Worm (Caenorhabditis elegans) whole organism, L1 larva: ENCODE data around the gene mes-6.

Experiments
- C04F5.9 ChIP-seq: sonication (generic microtip); optimal IDR thresholded peaks from 2 replicates; lab custom pipeline; 2016; ENCODE audit warnings: missing genetic modification characterization, missing compliant biosample characterization
- F16B12.6 ChIP-seq: fragments of 150-350 bp; optimal IDR thresholded peaks from 2 replicates; lab custom pipeline; 2014; ENCODE audit warnings: missing biosample characterization, missing genetic modification characterization
- Y116A8C.19 ChIP-seq: sonication (generic microtip); optimal IDR thresholded peaks from 2 replicates; lab custom pipeline; 2016; ENCODE audit warnings: missing compliant biosample characterization, missing genetic modification characterization, borderline replicate concordance
- blmp-1 ChIP-seq: fragments of 150-350 bp; optimal IDR thresholded peaks from 2 replicates; lab custom pipeline; 2014; ENCODE audit warnings: missing biosample characterization, missing genetic modification characterization
- ceh-63 ChIP-seq: fragments of 200-800 bp; sonication (Bioruptor generic); optimal IDR thresholded peaks from 2 replicates; lab custom pipeline; 2018; ENCODE audit warnings: mild to moderate bottlenecking, missing genetic modification characterization, missing compliant biosample characterization
- ces-1 ChIP-seq: fragments of 150-350 bp; optimal IDR thresholded peaks from 2 replicates; lab custom pipeline; 2014; ENCODE audit warnings: missing biosample characterization, missing genetic modification reagents, missing genetic modification characterization
- dpl-1 ChIP-seq, 3 experiments: fragments of 150-350 bp in 2 of 3; sonication (generic microtip) in 1 of 3; optimal IDR thresholded peaks; 2 replicates each; lab custom pipeline; 2014 to 2017; ENCODE audit warnings: missing biosample characterization in 3 of 3, missing genetic modification characterization in 3 of 3, missing genetic modification reagents in 3 of 3
- dsc-1 ChIP-seq: sonication (generic microtip); optimal IDR thresholded peaks from 2 replicates; lab custom pipeline; 2016; ENCODE audit warnings: mild to moderate bottlenecking, missing genetic modification characterization, missing compliant biosample characterization
- efl-1 ChIP-seq, 4 experiments: fragments of 150-350 bp; optimal IDR thresholded peaks in 3 of 4; peaks in 1 of 4; 1 replicate in 1 of 4; 2 replicates in 3 of 4; lab custom pipeline; 2014; ENCODE audit warnings: missing biosample characterization in 2 of 4, missing genetic modification characterization in 2 of 4, missing genetic modification reagents in 2 of 4
- elt-3 ChIP-seq, 6 experiments: fragments of 150-350 bp in 1 of 6; sonication (generic microtip); optimal IDR thresholded peaks; 2 replicates each; lab custom pipeline; 2017 to 2018; ENCODE audit warnings: missing biosample characterization in 6 of 6, missing genetic modification characterization in 6 of 6, inconsistent platforms in 1 of 6
- grh-1 ChIP-seq: fragments of 200-800 bp; sonication (Bioruptor generic); IDR thresholded peaks from 2 replicates; pipeline ENCODE4 v1.3.6; 2022; ENCODE audit warnings: missing genetic modification reagents, missing genetic modification characterization, missing compliant biosample characterization
- hlh-17 ChIP-seq: fragments of 200-800 bp; sonication (Bioruptor generic); optimal IDR thresholded peaks from 2 replicates; lab custom pipeline; 2018; ENCODE audit warnings: missing genetic modification characterization, mild to moderate bottlenecking, missing compliant biosample characterization, moderate library complexity, borderline replicate concordance
- irx-1 ChIP-seq: sonication (generic microtip); optimal IDR thresholded peaks from 2 replicates; lab custom pipeline; 2016; ENCODE audit warnings: missing genetic modification characterization, missing compliant biosample characterization
- lin-14 ChIP-seq: fragments of 200-800 bp; sonication (Bioruptor generic); optimal IDR thresholded peaks from 2 replicates; lab custom pipeline; 2018; ENCODE audit warnings: mild to moderate bottlenecking, missing genetic modification characterization, moderate library complexity, missing compliant biosample characterization
- lin-39 ChIP-seq: fragments of 150-350 bp; optimal IDR thresholded peaks from 2 replicates; lab custom pipeline; 2014; ENCODE audit warnings: missing biosample characterization, missing genetic modification reagents, missing genetic modification characterization
- lsy-2 ChIP-seq, 2 experiments: fragments of 150-350 bp; optimal IDR thresholded peaks; 2 replicates each; lab custom pipeline; 2014; ENCODE audit warnings: missing biosample characterization in 2 of 2, missing genetic modification characterization in 2 of 2
- mdl-1 ChIP-seq, 2 experiments: fragments of 150-350 bp; optimal IDR thresholded peaks; 2 replicates each; lab custom pipeline; 2014 to 2017; ENCODE audit warnings: missing biosample characterization in 2 of 2, missing genetic modification characterization in 2 of 2, inconsistent platforms in 1 of 2
- nhr-12 ChIP-seq: sonication (generic microtip); optimal IDR thresholded peaks from 2 replicates; lab custom pipeline; 2017; ENCODE audit warnings: missing biosample characterization, missing genetic modification characterization
- nhr-19 ChIP-seq: fragments of 200-800 bp; sonication (Bioruptor generic); conservative IDR thresholded peaks from 2 replicates; pipeline ENCODE4 v1.3.6; 2022; ENCODE audit warnings: missing genetic modification characterization, missing compliant biosample characterization
- nhr-20 ChIP-seq: sonication (generic microtip); optimal IDR thresholded peaks from 2 replicates; lab custom pipeline; 2016; ENCODE audit warnings: mild to moderate bottlenecking, missing genetic modification characterization, missing compliant biosample characterization
- nhr-237 ChIP-seq: fragments of 150-350 bp; optimal IDR thresholded peaks from 2 replicates; lab custom pipeline; 2014; ENCODE audit warnings: missing biosample characterization, missing genetic modification characterization
- nhr-71 ChIP-seq: sonication (generic microtip); optimal IDR thresholded peaks from 2 replicates; lab custom pipeline; 2016; ENCODE audit warnings: mild to moderate bottlenecking, missing genetic modification characterization, moderate library complexity, missing compliant biosample characterization
- pag-3 ChIP-seq: sonication (generic microtip); optimal IDR thresholded peaks from 2 replicates; lab custom pipeline; 2017; ENCODE audit warnings: missing genetic modification characterization, mild to moderate bottlenecking, missing compliant biosample characterization, antibody characterized with exemption, borderline replicate concordance; ENCODE audit not compliant: insufficient read depth
- rnt-1 ChIP-seq: sonication (generic microtip); optimal IDR thresholded peaks from 2 replicates; lab custom pipeline; 2016; ENCODE audit warnings: mild to moderate bottlenecking, missing genetic modification characterization, moderate library complexity, missing compliant biosample characterization
- snu-23 ChIP-seq: sonication (generic microtip); optimal IDR thresholded peaks from 2 replicates; lab custom pipeline; 2016; ENCODE audit warnings: missing genetic modification characterization, missing compliant biosample characterization
- sox-4 ChIP-seq: sonication (generic microtip); optimal IDR thresholded peaks from 2 replicates; lab custom pipeline; 2016; ENCODE audit warnings: missing genetic modification characterization, missing compliant biosample characterization
- swsn-7 ChIP-seq: sonication (generic microtip); optimal IDR thresholded peaks from 2 replicates; lab custom pipeline; 2016; ENCODE audit warnings: missing genetic modification characterization, missing compliant biosample characterization
- unc-30 ChIP-seq: sonication (generic microtip); optimal IDR thresholded peaks from 2 replicates; lab custom pipeline; 2017; ENCODE audit warnings: missing biosample characterization, missing genetic modification characterization
- unc-86 ChIP-seq: sonication (generic microtip); optimal IDR thresholded peaks from 2 replicates; lab custom pipeline; 2016; ENCODE audit warnings: missing genetic modification characterization, missing compliant biosample characterization
- vab-15 ChIP-seq: sonication (generic microtip); optimal IDR thresholded peaks from 2 replicates; lab custom pipeline; 2017; ENCODE audit warnings: missing genotype, mild to moderate bottlenecking, missing genetic modification characterization, missing compliant biosample characterization
- zip-4 ChIP-seq: fragments of 200-800 bp; sonication (Bioruptor generic); optimal IDR thresholded peaks from 2 replicates; lab custom pipeline; 2018; ENCODE audit warnings: mild to moderate bottlenecking, missing genetic modification characterization, moderate library complexity, missing compliant biosample characterization
- ztf-4 ChIP-seq: fragments of 150-350 bp; optimal IDR thresholded peaks from 2 replicates; lab custom pipeline; 2014; ENCODE audit warnings: missing biosample characterization, missing genetic modification characterization

mes-6 gene

ce11 chrIV:8475030-8475679, 35.9 kb upstream of the mes-6 start (continued):
- TF ChIP-seq Y116A8C.19 (tag; lab: Kevin White, UChicago) = no peak
- no peak for TF ChIP-seq sox-4

ce11 chrIV:8476166-8476565, 34.9 kb upstream of the mes-6 start:
- TF ChIP-seq rnt-1 (tag; lab: Kevin White, UChicago) = peak; percentile 84
- no peak for TF ChIP-seq dpl-1 (GFP tag; optimal IDR thresholded peaks at IDR 0.05; lab: Kevin White, UChicago)
- no peak for TF ChIP-seq blmp-1 (tag; lab: Kevin White, UChicago)
- TF ChIP-seq ztf-4 (tag; lab: Kevin White, UChicago) = peak; percentile 61
- peak; percentile 26 for TF ChIP-seq lin-39 (tag; lab: Kevin White, UChicago)
- TF ChIP-seq hlh-17 (GFP tag; lab: Kevin White, UChicago) = no peak
- TF ChIP-seq F16B12.6 (tag; lab: Kevin White, UChicago) = no peak
- TF ChIP-seq C04F5.9 = no peak
- TF ChIP-seq ceh-63 (GFP tag; lab: Kevin White, UChicago) = no peak
- peak; percentile 50 for TF ChIP-seq nhr-20 (tag; lab: Kevin White, UChicago)
- no peak for TF ChIP-seq vab-15 (tag; lab: Kevin White, UChicago)
- TF ChIP-seq lsy-2 (tag; optimal IDR thresholded peaks at IDR 0.05; lab: Kevin White, UChicago) = peak; percentile 20 to 34
- peak in 1 of 2 experiments; percentile 20 for TF ChIP-seq efl-1 (optimal IDR thresholded peaks at IDR 0.05; lab: Kevin White, UChicago)
- peak in 1 of 2 experiments; percentile 86 for TF ChIP-seq efl-1 (GFP tag; optimal IDR thresholded peaks at IDR 0.05 in 1 of 2; lab: Kevin White, UChicago)
- no peak for TF ChIP-seq grh-1
- TF ChIP-seq nhr-71 (tag; lab: Kevin White, UChicago) = peak; percentile 75
- peak; percentile 12 for TF ChIP-seq dsc-1 (tag; lab: Kevin White, UChicago)
- no peak for TF ChIP-seq irx-1 (tag; lab: Kevin White, UChicago)
- no peak for TF ChIP-seq zip-4 (GFP tag; lab: Kevin White, UChicago)
- no peak for TF ChIP-seq nhr-237 (tag; lab: Kevin White, UChicago)
- peak in 1 of 2 experiments; percentile 17 for TF ChIP-seq mdl-1 (tag; optimal IDR thresholded peaks at IDR 0.05; lab: Kevin White, UChicago)
- TF ChIP-seq pag-3 = no peak
- TF ChIP-seq nhr-19 (GFP tag; lab: Robert Waterston, UW) = peak; percentile 60
- peak; percentile 36 for TF ChIP-seq snu-23 (GFP tag; lab: Kevin White, UChicago)
- no peak for TF ChIP-seq nhr-12 (tag; lab: Kevin White, UChicago)
- TF ChIP-seq lin-14 = peak; percentile 78
- peak; percentile 15 for TF ChIP-seq swsn-7 (tag; lab: Kevin White, UChicago)
- TF ChIP-seq ces-1 (GFP tag; lab: Kevin White, UChicago) = no peak
- TF ChIP-seq, all 84 proteins: peak for 13

ce11 chrIV:8476880-8477279, 34.2 kb upstream of the mes-6 start, which contains the start of gene spp-10:
Gene spp-10, plus strand, starts transcription at chrIV:8477180.
- TF ChIP-seq rnt-1 (tag; lab: Kevin White, UChicago) (peak; percentile 49), elt-3 (tag; optimal IDR thresholded peaks at IDR 0.05; lab: Kevin White, UChicago) (no peak)

ce11 chrIV:8478516-8478915, 32.6 kb upstream of the mes-6 start:
- TF ChIP-seq nhr-71 (tag; lab: Kevin White, UChicago) (peak; percentile 6), zip-4 (GFP tag; lab: Kevin White, UChicago) (no peak)

ce11 chrIV:8479346-8479745, 31.7 kb upstream of the mes-6 start, which contains the start of gene hlh-12:
Gene hlh-12, minus strand, starts transcription at chrIV:8479446.
- TF ChIP-seq unc-86 (tag; lab: Kevin White, UChicago) (no peak), efl-1 (optimal IDR thresholded peaks at IDR 0.05; lab: Kevin White, UChicago) (no peak), efl-1 (GFP tag; optimal IDR thresholded peaks at IDR 0.05 in 1 of 2; lab: Kevin White, UChicago) (peak in 1 of 2 experiments; percentile 21), unc-30 (no peak), sox-4 (no peak)
